Worm (Caenorhabditis elegans) whole organism, L3 larva: ENCODE results near the gene C23H5.15.

Source experiments
- ZK546.5 ChIP-seq: sonication (generic microtip); optimal IDR thresholded peaks from 2 replicates; lab custom pipeline; 2017; ENCODE audit warnings: missing biosample characterization, missing genetic modification characterization
- aly-2 ChIP-seq: fragments of 150-350 bp; optimal IDR thresholded peaks from 2 replicates; lab custom pipeline; 2014; ENCODE audit warnings: missing biosample characterization, missing genetic modification characterization
- ama-1 ChIP-seq: fragments of 150-350 bp; optimal IDR thresholded peaks from 2 replicates; lab custom pipeline; 2018
- ceh-28 ChIP-seq: fragments of 150-350 bp; optimal IDR thresholded peaks from 2 replicates; lab custom pipeline; 2014; ENCODE audit warnings: missing biosample characterization, missing genetic modification reagents, missing genetic modification characterization
- ceh-82 ChIP-seq: fragments of 150-350 bp; optimal IDR thresholded peaks from 2 replicates; lab custom pipeline; 2014; ENCODE audit warnings: missing biosample characterization, missing genetic modification characterization
- ceh-9 ChIP-seq: sonication (generic microtip); optimal IDR thresholded peaks from 2 replicates; lab custom pipeline; 2018; ENCODE audit warnings: missing biosample characterization, missing genetic modification characterization
- egl-5 ChIP-seq: fragments of 150-350 bp; optimal IDR thresholded peaks from 2 replicates; lab custom pipeline; 2017; ENCODE audit warnings: missing biosample characterization, missing genetic modification reagents, missing genetic modification characterization, inconsistent platforms
- elt-1 ChIP-seq: fragments of 150-350 bp; optimal IDR thresholded peaks from 2 replicates; lab custom pipeline; 2014; ENCODE audit warnings: missing biosample characterization, missing genetic modification characterization
- elt-2 ChIP-seq: sonication (generic microtip); optimal IDR thresholded peaks from 2 replicates; lab custom pipeline; 2016; ENCODE audit warnings: missing genetic modification reagents, mild to moderate bottlenecking, missing genetic modification characterization, missing compliant biosample characterization
- elt-3 ChIP-seq, 3 experiments: fragments of 150-350 bp in 1 of 3; sonication (generic microtip) in 2 of 3; optimal IDR thresholded peaks; 2 replicates in 2 of 3; 4 replicates in 1 of 3; lab custom pipeline; 2014 to 2017; ENCODE audit warnings: missing biosample characterization in 3 of 3, missing genetic modification characterization in 3 of 3
- eor-1 ChIP-seq, 2 experiments: fragments of 150-350 bp; optimal IDR thresholded peaks; 2 replicates each; lab custom pipeline; 2014 to 2018; ENCODE audit warnings: missing biosample characterization in 2 of 2, missing genetic modification characterization in 2 of 2
- fkh-10 ChIP-seq: sonication (generic microtip); optimal IDR thresholded peaks from 2 replicates; lab custom pipeline; 2017; ENCODE audit warnings: missing biosample characterization, missing genetic modification reagents, missing genetic modification characterization
- fkh-2 ChIP-seq: fragments of 150-350 bp; optimal IDR thresholded peaks from 2 replicates; lab custom pipeline; 2014; ENCODE audit warnings: missing biosample characterization, missing genetic modification reagents, missing genetic modification characterization
- hmg-11 ChIP-seq: sonication (generic microtip); optimal IDR thresholded peaks from 2 replicates; lab custom pipeline; 2016; ENCODE audit warnings: missing genetic modification characterization, missing compliant biosample characterization
- lin-39 ChIP-seq: fragments of 150-350 bp; optimal IDR thresholded peaks from 2 replicates; lab custom pipeline; 2018; ENCODE audit warnings: missing biosample characterization, missing genetic modification reagents, missing genetic modification characterization
- lsy-12 ChIP-seq: sonication (generic microtip); optimal IDR thresholded peaks from 2 replicates; lab custom pipeline; 2016; ENCODE audit warnings: mild to moderate bottlenecking, missing genetic modification characterization, missing compliant biosample characterization
- mdl-1 ChIP-seq: fragments of 150-350 bp; optimal IDR thresholded peaks from 2 replicates; lab custom pipeline; 2014; ENCODE audit warnings: missing biosample characterization, missing genetic modification characterization
- nfya-1 ChIP-seq: sonication (generic microtip); optimal IDR thresholded peaks from 2 replicates; lab custom pipeline; 2017; ENCODE audit warnings: missing genetic modification characterization, mild to moderate bottlenecking, missing compliant biosample characterization, antibody characterized with exemption, moderate library complexity; ENCODE audit not compliant: insufficient read depth
- nhr-11 ChIP-seq: fragments of 150-350 bp; optimal IDR thresholded peaks from 2 replicates; lab custom pipeline; 2014; ENCODE audit warnings: missing biosample characterization, missing genetic modification characterization
- nhr-23 ChIP-seq: fragments of 150-350 bp; optimal IDR thresholded peaks from 2 replicates; lab custom pipeline; 2014; ENCODE audit warnings: missing biosample characterization, missing genetic modification reagents, missing genetic modification characterization
- nhr-237 ChIP-seq: fragments of 150-350 bp; optimal IDR thresholded peaks from 2 replicates; lab custom pipeline; 2014; ENCODE audit warnings: missing biosample characterization, missing genetic modification characterization
- nhr-25 ChIP-seq: sonication (generic microtip); optimal IDR thresholded peaks from 2 replicates; lab custom pipeline; 2017; ENCODE audit warnings: missing biosample characterization, missing genetic modification characterization
- nhr-28 ChIP-seq: fragments of 150-350 bp; optimal IDR thresholded peaks from 2 replicates; lab custom pipeline; 2014; ENCODE audit warnings: missing biosample characterization, missing genetic modification characterization
- nhr-43 ChIP-seq: sonication (generic microtip); optimal IDR thresholded peaks from 2 replicates; lab custom pipeline; 2016; ENCODE audit warnings: mild to moderate bottlenecking, missing genetic modification characterization, missing compliant biosample characterization; ENCODE audit not compliant: poor library complexity, severe bottlenecking
- nhr-76 ChIP-seq: fragments of 150-350 bp; sonication (generic microtip); optimal IDR thresholded peaks from 5 replicates; lab custom pipeline; 2014; ENCODE audit warnings: missing biosample characterization, missing genetic modification characterization
- nhr-77 ChIP-seq: fragments of 150-350 bp; optimal IDR thresholded peaks from 2 replicates; lab custom pipeline; 2014; ENCODE audit warnings: missing biosample characterization, missing genetic modification characterization
- pha-4 ChIP-seq: fragments of 150-350 bp; optimal IDR thresholded peaks from 2 replicates; lab custom pipeline; 2014; ENCODE audit warnings: missing biosample characterization, missing genetic modification reagents, missing genetic modification characterization
- pqm-1 ChIP-seq: fragments of 150-350 bp; optimal IDR thresholded peaks from 2 replicates; lab custom pipeline; 2017; ENCODE audit warnings: missing biosample characterization, missing genetic modification characterization, inconsistent platforms
- sea-2 ChIP-seq: fragments of 150-350 bp; sonication (generic microtip); optimal IDR thresholded peaks from 4 replicates; lab custom pipeline; 2014; ENCODE audit warnings: missing biosample characterization, missing genetic modification reagents, missing genetic modification characterization
- skn-1 ChIP-seq: fragments of 150-350 bp; optimal IDR thresholded peaks from 2 replicates; lab custom pipeline; 2014; ENCODE audit warnings: missing biosample characterization, missing genetic modification characterization
- snpc-4 ChIP-seq: fragments of 150-350 bp; optimal IDR thresholded peaks from 2 replicates; lab custom pipeline; 2014; ENCODE audit warnings: missing biosample characterization, missing genetic modification characterization
- unc-62 ChIP-seq: fragments of 150-350 bp; sonication (generic microtip); optimal IDR thresholded peaks from 4 replicates; lab custom pipeline; 2014; ENCODE audit warnings: missing biosample characterization, missing genetic modification reagents, missing genetic modification characterization
- zag-1 ChIP-seq: fragments of 150-350 bp; optimal IDR thresholded peaks from 2 replicates; lab custom pipeline; 2014; ENCODE audit warnings: missing biosample characterization, missing genetic modification characterization
- ztf-11 ChIP-seq: fragments of 150-350 bp; optimal IDR thresholded peaks from 2 replicates; lab custom pipeline; 2014; ENCODE audit warnings: missing biosample characterization, missing genetic modification characterization
- ztf-4 ChIP-seq: fragments of 150-350 bp; optimal IDR thresholded peaks from 2 replicates; lab custom pipeline; 2014; ENCODE audit warnings: missing biosample characterization, missing genetic modification characterization

C23H5.15 gene

ce11 chrIV:2114337-2114736, 11.6 kb upstream of the C23H5.15 start, which contains the start of gene xbx-4:
Gene xbx-4 (plus strand): TSS chrIV:2114637.
- TF ChIP-seq ztf-11 (tag; lab: Kevin White, UChicago) (no peak), elt-3 (tag; optimal IDR thresholded peaks at IDR 0.05; lab: Kevin White, UChicago) (no peak), elt-2 (tag; lab: Kevin White, UChicago) (no peak), ceh-9 (tag; lab: Kevin White, UChicago) (no peak), nhr-77 (tag; lab: Kevin White, UChicago) (no peak), nhr-28 (tag; lab: Kevin White, UChicago) (no peak), eor-1 (tag; optimal IDR thresholded peaks at IDR 0.05; lab: Kevin White, UChicago) (no peak), ceh-82 (tag; lab: Kevin White, UChicago) (no peak), lsy-12 (no peak), zag-1 (tag; lab: Kevin White, UChicago) (no peak), nhr-23 (tag; lab: Kevin White, UChicago) (no peak), fkh-2 (tag; lab: Kevin White, UChicago) (no peak), skn-1 (tag; lab: Kevin White, UChicago) (no peak)

- TF ChIP-seq pqm-1 (tag; lab: Kevin White, UChicago) (peak; percentile 28), elt-2 (tag; lab: Kevin White, UChicago) (peak; percentile 54), fkh-10 (no peak), nhr-25 (tag; lab: Kevin White, UChicago) (no peak)
Observed at ce11 chrIV:2113362-2114056, 10.8 kb upstream of the C23H5.15 start, which contains the start of gene C23H5.8. Gene C23H5.8 (minus strand): TSS chrIV:2113412.

- TF ChIP-seq elt-2 (tag; lab: Kevin White, UChicago), result peak; percentile 52
- TF ChIP-seq sea-2 (GFP tag; lab: Kevin White, UChicago), result no peak
Observed at ce11 chrIV:2111300-2111874, 8.7 kb upstream of the C23H5.15 start, which contains the start of gene che-6. Gene che-6 (minus strand): TSS chrIV:2111408.

ce11 chrIV:2106708-2107107, 4.0 kb upstream of the C23H5.15 start:
- TF ChIP-seq nhr-25 (tag; lab: Kevin White, UChicago), result no peak
- no peak for TF ChIP-seq nhr-237
- TF ChIP-seq hmg-11, result no peak
- TF ChIP-seq elt-1 (tag; lab: Kevin White, UChicago), result no peak
- TF ChIP-seq unc-62 (GFP tag; lab: Kevin White, UChicago), result no peak
- TF ChIP-seq ama-1 (lab: Kevin White, UChicago), result no peak

- TF ChIP-seq ceh-28 (tag; lab: Kevin White, UChicago) (no peak), lsy-12 (no peak), ZK546.5 (tag; lab: Kevin White, UChicago) (no peak), egl-5 (tag; lab: Kevin White, UChicago) (no peak), ztf-4 (tag; lab: Kevin White, UChicago) (no peak), pha-4 (tag; lab: Kevin White, UChicago) (no peak), fkh-2 (tag; lab: Kevin White, UChicago) (no peak), ceh-9 (tag; lab: Kevin White, UChicago) (no peak), nhr-11 (no peak), nhr-43 (tag; lab: Kevin White, UChicago) (no peak), fkh-10 (no peak)
Observed at ce11 chrIV:2099771-2100170, 2.9 kb downstream of the C23H5.15 start, which contains the start of gene C23H5.11. Gene C23H5.11 (minus strand): TSS chrIV:2099871.

DNA sequence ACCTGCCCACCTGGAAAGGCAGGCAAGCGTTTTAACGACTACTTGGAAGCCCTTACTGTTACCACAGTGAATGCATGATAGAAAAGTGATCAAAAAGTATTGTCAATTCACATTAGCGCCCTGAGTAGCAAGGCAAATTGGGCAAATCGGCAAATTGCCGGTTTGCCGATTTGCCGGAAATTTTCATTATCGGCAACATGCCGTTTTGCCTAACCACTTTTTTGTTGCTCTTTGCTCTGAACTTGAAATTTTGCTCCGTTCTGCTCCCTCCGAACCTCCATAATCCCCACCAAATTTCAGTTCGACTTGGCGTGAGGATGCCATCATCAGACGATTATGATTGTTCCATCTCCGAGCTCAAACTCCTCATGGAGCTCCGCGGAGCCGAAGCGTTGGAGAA, 19.0 kb downstream of the C23H5.15 start, which contains the start of gene mca-2:
TSS of gene mca-2 (plus strand) at position 301 of the 400 bp plus-strand sequence.
- no peak for TF ChIP-seq nfya-1 (tag; lab: Kevin White, UChicago)
- no peak for TF ChIP-seq elt-3 (tag; optimal IDR thresholded peaks at IDR 0.05; lab: Kevin White, UChicago)
- TF ChIP-seq aly-2 (tag; lab: Kevin White, UChicago), result no peak
- no peak for TF ChIP-seq mdl-1
- TF ChIP-seq nhr-76, result no peak
- TF ChIP-seq eor-1 (tag; optimal IDR thresholded peaks at IDR 0.05; lab: Kevin White, UChicago), result no peak
- no peak for TF ChIP-seq unc-62 (GFP tag; lab: Kevin White, UChicago)
- no peak for TF ChIP-seq lin-39 (tag; lab: Kevin White, UChicago)
- TF ChIP-seq nhr-28 (tag; lab: Kevin White, UChicago), result no peak
- TF ChIP-seq skn-1 (tag; lab: Kevin White, UChicago), result no peak
- TF ChIP-seq nhr-237, result no peak
- TF ChIP-seq snpc-4 (tag; lab: Kevin White, UChicago), result no peak
